Worm (Caenorhabditis elegans): ENCODE results near the gene F41E7.7.

Gene F41E7.7

ce11 chrX:10306289-10306688, 1.3 kb upstream of the F41E7.7 start, which contains the start of gene cnc-8:
Gene cnc-8, plus strand, starts transcription at chrX:10306595.
- TF ChIP-seq aha-1 (tag) (peak; percentile 49), dve-1 (tag; optimal IDR thresholded peaks at IDR 0.05; ENCODE audit: insufficient read depth) (peak; percentile 9), gei-8 (GFP tag; optimal IDR thresholded peaks at IDR 0.05) (no peak), mep-1 (tag; optimal IDR thresholded peaks at IDR 0.05) (peak; percentile 22), ama-1 (optimal IDR thresholded peaks at IDR 0.05) (no peak), nhr-25 (tag; optimal IDR thresholded peaks at IDR 0.05; ENCODE audit: borderline replicate concordance, insufficient read depth) (peak; percentile 29), lin-15B (tag; optimal IDR thresholded peaks at IDR 0.05) (no peak)

ce11 chrX:10306923-10307322, 672 bp upstream of the F41E7.7 start:
- TF ChIP-seq daf-16 (GFP tag; optimal IDR thresholded peaks at IDR 0.05): no peak
- no peak for TF ChIP-seq daf-16 (tag; optimal IDR thresholded peaks at IDR 0.05)
- no peak for TF ChIP-seq sdz-12 (GFP tag; optimal IDR thresholded peaks at IDR 0.05)
- peak; percentile 25 for TF ChIP-seq nhr-25 (tag; optimal IDR thresholded peaks at IDR 0.05; ENCODE audit: borderline replicate concordance, insufficient read depth)
- TF ChIP-seq fkh-10 (GFP tag; optimal IDR thresholded peaks at IDR 0.05): no peak

ce11 chrX:10310366-10310765, 2.8 kb downstream of the F41E7.7 start, which contains the start of gene F41E7.6:
Gene F41E7.6, minus strand, starts transcription at chrX:10310466.
- no peak for TF ChIP-seq tra-1 (GFP tag; IDR thresholded peaks at IDR 0.05)
- TF ChIP-seq daf-19 (GFP tag; conservative IDR thresholded peaks at IDR 0.05): no peak
- TF ChIP-seq ceh-20 (GFP tag; IDR thresholded peaks at IDR 0.05): no peak
- TF ChIP-seq nhr-41 (GFP tag; IDR thresholded peaks at IDR 0.05): no peak
- TF ChIP-seq vab-7 (GFP tag; IDR thresholded peaks at IDR 0.05): no peak
- TF ChIP-seq lsy-2 (tag; optimal IDR thresholded peaks at IDR 0.05): no peak
- no peak for TF ChIP-seq daf-12 (tag; optimal IDR thresholded peaks at IDR 0.05)

- no peak for TF ChIP-seq madf-5 (GFP tag; IDR thresholded peaks at IDR 0.05)
- no peak for TF ChIP-seq ceh-82 (tag; optimal IDR thresholded peaks at IDR 0.05)
- no peak for TF ChIP-seq lsy-2 (tag; optimal IDR thresholded peaks at IDR 0.05)
- TF ChIP-seq dmd-9 (GFP tag; IDR thresholded peaks at IDR 0.05): no peak
- TF ChIP-seq egl-27 (tag; optimal IDR thresholded peaks at IDR 0.05): no peak
- TF ChIP-seq nhr-237 (tag; optimal IDR thresholded peaks at IDR 0.05): no peak
- no peak for TF ChIP-seq hif-1 (tag; optimal IDR thresholded peaks at IDR 0.05)
- TF ChIP-seq T26A8.4 (GFP tag; IDR thresholded peaks at IDR 0.05): no peak
Measured at ce11 chrX:10315905-10316304, 8.3 kb downstream of the F41E7.7 start, which contains the start of gene F41E7.9. Gene F41E7.9, minus strand, starts transcription at chrX:10316005.

ce11 chrX:10317565-10317964, 10.0 kb downstream of the F41E7.7 start, which contains the start of gene R07E3.6:
Gene R07E3.6, plus strand, starts transcription at chrX:10317722.
- TF ChIP-seq zip-2 (tag; optimal IDR thresholded peaks at IDR 0.05) (no peak), unc-62 (GFP tag; optimal IDR thresholded peaks at IDR 0.05 in 1 of 2) (peak in 1 of 2 experiments; percentile 34), unc-62 (tag; optimal IDR thresholded peaks at IDR 0.05) (no peak), mdl-1 (tag; optimal IDR thresholded peaks at IDR 0.05) (no peak), php-3 (GFP tag; IDR thresholded peaks at IDR 0.05) (no peak), lin-1 (GFP tag; IDR thresholded peaks at IDR 0.05) (no peak), ama-1 (optimal IDR thresholded peaks at IDR 0.05) (no peak), ceh-44 (GFP tag; IDR thresholded peaks at IDR 0.05) (no peak)

ce11 chrX:10318437-10318836, 10.8 kb downstream of the F41E7.7 start:
- TF ChIP-seq aha-1 (tag): peak; percentile 68
- TF ChIP-seq Y5F2A.4 (GFP tag; optimal IDR thresholded peaks at IDR 0.05): no peak
- TF ChIP-seq mxl-2 (GFP tag; conservative IDR thresholded peaks at IDR 0.05): no peak
- no peak for TF ChIP-seq zfp-2 (tag; optimal IDR thresholded peaks at IDR 0.05)
- no peak for TF ChIP-seq unc-130 (GFP tag; optimal IDR thresholded peaks at IDR 0.05)
- no peak for TF ChIP-seq set-16 (GFP tag; IDR thresholded peaks at IDR 0.05)

Measured in whole organism, L4 larva.